Fruit fly (Drosophila melanogaster) S2 (cell line): ENCODE measurements around the gene Muc14A.
A peak's percentile ranks its signal among the peaks of the same experiment; 100 is the strongest.

Experiments used
- CG8478 ChIP-seq: fragments of >200 bp; optimal IDR thresholded peaks from 2 replicates; lab custom pipeline; 2018
- CTCF ChIP-seq, 2 experiments: fragments of >200 bp; optimal IDR thresholded peaks; 2 replicates each; lab custom pipeline; 2018

The Muc14A gene

dm6 chrX:16008814-16009213, at the start of gene Muc14A:
Gene Muc14A (plus strand): TSS chrX:16009114.
- TF ChIP-seq CG8478 (no peak), CTCF (optimal IDR thresholded peaks at IDR 0.05; lab: Kevin White, UChicago) (no peak)

- TF ChIP-seq CTCF (optimal IDR thresholded peaks at IDR 0.05; lab: Kevin White, UChicago): no peak
- no peak for TF ChIP-seq CG8478
Measured at dm6 chrX:15969577-15969976, 39.3 kb upstream of the Muc14A start.

dm6 chrX:15971574-15971973, 37.3 kb upstream of the Muc14A start:
- TF ChIP-seq CG8478 (no peak), CTCF (optimal IDR thresholded peaks at IDR 0.05; lab: Kevin White, UChicago) (no peak)

dm6 chrX:15973157-15973774, 35.6 kb upstream of the Muc14A start, which contains the start of gene mmd:
Gene mmd (minus strand): TSS chrX:15973159.
- TF ChIP-seq CTCF (optimal IDR thresholded peaks at IDR 0.05; lab: Kevin White, UChicago): no peak
- TF ChIP-seq CG8478: no peak

- TF ChIP-seq CG8478 (no peak), CTCF (optimal IDR thresholded peaks at IDR 0.05; lab: Kevin White, UChicago) (no peak)
Measured at dm6 chrX:15974125-15974524, 34.8 kb upstream of the Muc14A start, which contains the start of gene Or13a. Gene Or13a (plus strand): TSS chrX:15974425.

dm6 chrX:15976568-15976967, 32.3 kb upstream of the Muc14A start, which contains the start of gene CG42766:
Gene CG42766 (plus strand): TSS chrX:15976868.
- TF ChIP-seq CG8478 (no peak), CTCF (optimal IDR thresholded peaks at IDR 0.05; lab: Kevin White, UChicago) (no peak)

- TF ChIP-seq CG8478 (no peak), CTCF (optimal IDR thresholded peaks at IDR 0.05; lab: Kevin White, UChicago) (no peak)
Measured at dm6 chrX:15982844-15983243, 26.1 kb upstream of the Muc14A start, which contains the start of gene Cep164. Gene Cep164 (minus strand): TSS chrX:15982944.

dm6 chrX:15983501-15983900, 25.4 kb upstream of the Muc14A start, which contains the start of gene Slc25A46a:
Gene Slc25A46a (plus strand): TSS chrX:15983772.
- TF ChIP-seq CTCF (optimal IDR thresholded peaks at IDR 0.05; lab: Kevin White, UChicago) (no peak), CG8478 (no peak)

dm6 chrX:15986654-15987053, 22.3 kb upstream of the Muc14A start, which contains the start of gene ND-20:
Gene ND-20 (minus strand): TSS chrX:15986808.
- TF ChIP-seq CG8478 (no peak), CTCF (optimal IDR thresholded peaks at IDR 0.05; lab: Kevin White, UChicago) (peak in 1 of 2 experiments; percentile 18)

- TF ChIP-seq CTCF (optimal IDR thresholded peaks at IDR 0.05; lab: Kevin White, UChicago) (no peak), CG8478 (no peak)
Measured at dm6 chrX:15989631-15990030, 19.3 kb upstream of the Muc14A start.

dm6 chrX:15991618-15992526, 17.0 kb upstream of the Muc14A start, which contains the start of the genes CG46312, eIF5 and exd:
Gene CG46312 (minus strand): TSS chrX:15991974.
Gene eIF5 (minus strand): TSS chrX:15991974.
Gene exd (plus strand): TSS chrX:15992468.
- no peak for TF ChIP-seq CG8478
- TF ChIP-seq CTCF (optimal IDR thresholded peaks at IDR 0.05; lab: Kevin White, UChicago): no peak

- TF ChIP-seq CG8478: no peak
- no peak for TF ChIP-seq CTCF (optimal IDR thresholded peaks at IDR 0.05; lab: Kevin White, UChicago)
Measured at dm6 chrX:15992527-15992897, 16.4 kb upstream of the Muc14A start.

dm6 chrX:15996831-15997230, 12.1 kb upstream of the Muc14A start, which contains the start of gene CG8939:
Gene CG8939 (plus strand): TSS chrX:15997016.
- no peak for TF ChIP-seq CG8478
- no peak for TF ChIP-seq CTCF (optimal IDR thresholded peaks at IDR 0.05; lab: Kevin White, UChicago)

dm6 chrX:16005066-16005465, 3.8 kb upstream of the Muc14A start:
- TF ChIP-seq CTCF (optimal IDR thresholded peaks at IDR 0.05; lab: Kevin White, UChicago) (no peak), CG8478 (no peak)

- TF ChIP-seq CTCF (optimal IDR thresholded peaks at IDR 0.05; lab: Kevin White, UChicago) (peak in 1 of 2 experiments; percentile 0), CG8478 (no peak)
Measured at dm6 chrX:16005551-16006197, 3.2 kb upstream of the Muc14A start, which contains the start of the genes vap and CG12698. Gene vap (minus strand): TSS chrX:16005812. Gene CG12698 (plus strand): TSS chrX:16006147.
